Fruit fly (Drosophila melanogaster) whole organism, embryonic: ENCODE measurements around the gene Creld.

Source experiments
- Awh ChIP-seq: fragments of 200-800 bp; sonication (Bioruptor generic); IDR thresholded peaks from 2 replicates; pipeline ENCODE4, ENCODE4 v1.3.6; 2022; ENCODE audit warnings: missing biosample characterization, missing genetic modification characterization
- Bteb2 ChIP-seq: fragments of 200-800 bp; sonication (Bioruptor generic); optimal IDR thresholded peaks from 2 replicates; lab custom pipeline; 2016; ENCODE audit warnings: missing biosample characterization, missing genetic modification characterization
- CG10267 ChIP-seq: fragments of 200-800 bp; sonication (Bioruptor generic); optimal IDR thresholded peaks from 2 replicates; lab custom pipeline; 2018; ENCODE audit warnings: missing biosample characterization, mild to moderate bottlenecking, missing genetic modification characterization, moderate library complexity
- CG11085 ChIP-seq: fragments of 200-800 bp; sonication (Bioruptor generic); IDR thresholded peaks from 2 replicates; pipeline ENCODE4 v1.3.6; 2022; ENCODE audit warnings: missing biosample characterization, missing genetic modification characterization
- CG11247 ChIP-seq: fragments of 200-800 bp; sonication (Bioruptor generic); IDR thresholded peaks from 2 replicates; pipeline ENCODE4 v1.3.6; 2022; ENCODE audit warnings: missing biosample characterization, missing genetic modification characterization
- CG12236 ChIP-seq: fragments of 200-800 bp; sonication (Bioruptor generic); optimal IDR thresholded peaks from 2 replicates; lab custom pipeline; 2016; ENCODE audit warnings: missing biosample characterization, missing genetic modification characterization
- CG1233 ChIP-seq: fragments of 200-800 bp; sonication (Bioruptor generic); optimal IDR thresholded peaks from 4 replicates; lab custom pipeline; 2018; ENCODE audit warnings: missing biosample characterization, mild to moderate bottlenecking, missing genetic modification characterization
- CG1529 ChIP-seq: fragments of 200-800 bp; sonication (Bioruptor generic); optimal IDR thresholded peaks from 3 replicates; lab custom pipeline; 2018; ENCODE audit warnings: missing biosample characterization, missing genetic modification characterization
- CG1647 ChIP-seq: fragments of 200-800 bp; sonication (Bioruptor generic); optimal IDR thresholded peaks from 3 replicates; lab custom pipeline; 2016; ENCODE audit warnings: missing biosample characterization, missing genetic modification characterization
- CG2199 ChIP-seq: fragments of 200-800 bp; sonication (Bioruptor generic); IDR thresholded peaks from 3 replicates; pipeline ENCODE4 v1.3.6; 2022; ENCODE audit warnings: missing biosample characterization, missing genetic modification characterization
- CG2678 ChIP-seq: fragments of 200-800 bp; sonication (Bioruptor generic); optimal IDR thresholded peaks from 3 replicates; lab custom pipeline; 2019; ENCODE audit warnings: missing biosample characterization, mild to moderate bottlenecking, missing genetic modification characterization, moderate library complexity
- CG30403 ChIP-seq: fragments of 200-800 bp; sonication (Bioruptor generic); optimal IDR thresholded peaks from 3 replicates; lab custom pipeline; 2016; ENCODE audit warnings: missing biosample characterization, missing genetic modification characterization
- CG32772 ChIP-seq: fragments of 200-800 bp; sonication (Bioruptor generic); IDR thresholded peaks from 2 replicates; pipeline ENCODE4 v1.3.6; 2022; ENCODE audit warnings: missing biosample characterization, missing genetic modification characterization
- CG33557 ChIP-seq: fragments of 200-800 bp; sonication (Bioruptor generic); optimal IDR thresholded peaks from 2 replicates; lab custom pipeline; 2019; ENCODE audit warnings: missing biosample characterization, mild to moderate bottlenecking, missing genetic modification characterization, moderate library complexity
- CG3726 ChIP-seq: fragments of 200-800 bp; sonication (Bioruptor generic); IDR thresholded peaks from 3 replicates; pipeline ENCODE4, ENCODE4 v1.3.6; 2022; ENCODE audit warnings: missing biosample characterization, missing genetic modification characterization
- CG4404 ChIP-seq: fragments of 200-800 bp; sonication (Bioruptor generic); IDR thresholded peaks from 2 replicates; pipeline ENCODE4 v1.3.6; 2022; ENCODE audit warnings: missing biosample characterization, missing genetic modification characterization
- CG6813 ChIP-seq: fragments of 200-800 bp; sonication (Bioruptor generic); optimal IDR thresholded peaks from 2 replicates; lab custom pipeline; 2017; ENCODE audit warnings: missing biosample characterization, missing genetic modification characterization, mild to moderate bottlenecking, moderate library complexity, missing genetic modification reagents
- CG9817 ChIP-seq: fragments of 200-800 bp; sonication (Bioruptor generic); optimal IDR thresholded peaks from 2 replicates; lab custom pipeline; 2018; ENCODE audit warnings: missing biosample characterization, mild to moderate bottlenecking, missing genetic modification characterization, moderate library complexity
- CrebB ChIP-seq: fragments of 200-800 bp; sonication (Bioruptor generic); optimal IDR thresholded peaks from 3 replicates; lab custom pipeline; 2018; ENCODE audit warnings: missing biosample characterization, mild to moderate bottlenecking, missing genetic modification characterization
- Dip3 ChIP-seq: fragments of 200-800 bp; sonication (Bioruptor generic); optimal IDR thresholded peaks from 3 replicates; lab custom pipeline; 2016; ENCODE audit warnings: missing biosample characterization, missing genetic modification characterization
- Doc2 ChIP-seq: fragments of 200-800 bp; sonication (Bioruptor generic); IDR thresholded peaks from 2 replicates; pipeline ENCODE4 v1.3.6; 2022; ENCODE audit warnings: missing biosample characterization, missing genetic modification characterization
- Dp ChIP-seq: fragments of 200-800 bp; sonication (Bioruptor generic); optimal IDR thresholded peaks from 2 replicates; lab custom pipeline; 2018; ENCODE audit warnings: missing biosample characterization, mild to moderate bottlenecking, missing genetic modification characterization, moderate library complexity
- Eip74EF ChIP-seq, 2 experiments: fragments of 200-800 bp in 1 of 2; fragments of >200 bp in 1 of 2; sonication (Bioruptor generic) in 1 of 2; optimal IDR thresholded peaks; 2 replicates each; lab custom pipeline; 2017 to 2019; ENCODE audit warnings: missing biosample characterization in 2 of 2, missing genetic modification characterization in 2 of 2, mild to moderate bottlenecking in 1 of 2, moderate library complexity in 1 of 2
- Elba2 ChIP-seq: fragments of 200-800 bp; sonication (Bioruptor generic); optimal IDR thresholded peaks from 3 replicates; lab custom pipeline; 2016; ENCODE audit warnings: missing biosample characterization, missing genetic modification characterization
- Fer1 ChIP-seq: fragments of 200-800 bp; sonication (Bioruptor generic); optimal IDR thresholded peaks from 2 replicates; lab custom pipeline; 2017; ENCODE audit warnings: missing biosample characterization, mild to moderate bottlenecking, missing genetic modification characterization
- HmgD ChIP-seq: fragments of 200-800 bp; sonication (Bioruptor generic); optimal IDR thresholded peaks from 3 replicates; lab custom pipeline; 2016; ENCODE audit warnings: missing biosample characterization, missing genetic modification characterization
- Hmr ChIP-seq: fragments of 200-800 bp; sonication (Bioruptor generic); optimal IDR thresholded peaks from 3 replicates; lab custom pipeline; 2017; ENCODE audit warnings: mild to moderate bottlenecking, missing biosample characterization, missing genetic modification reagents, missing genetic modification characterization
- NC2α ChIP-seq: fragments of 200-800 bp; sonication (Bioruptor generic); optimal IDR thresholded peaks from 2 replicates; lab custom pipeline; 2016; ENCODE audit warnings: missing biosample characterization, missing genetic modification characterization
- Neu2 ChIP-seq: fragments of 200-800 bp; sonication (Bioruptor generic); optimal IDR thresholded peaks from 3 replicates; lab custom pipeline; 2016; ENCODE audit warnings: missing biosample characterization, missing genetic modification characterization, borderline replicate concordance
- Oaz ChIP-seq: fragments of 200-800 bp; sonication (Bioruptor generic); IDR thresholded peaks from 2 replicates; pipeline ENCODE4 v1.3.6; 2022; ENCODE audit warnings: missing biosample characterization, missing genetic modification characterization
- Rx ChIP-seq: fragments of 200-800 bp; sonication (Bioruptor generic); IDR thresholded peaks from 2 replicates; pipeline ENCODE4 v1.3.6; 2022; ENCODE audit warnings: missing biosample characterization, missing genetic modification characterization
- Sin3A ChIP-seq: fragments of >200 bp; optimal IDR thresholded peaks from 2 replicates; lab custom pipeline; 2018
- ap ChIP-seq: fragments of 200-800 bp; sonication (Bioruptor generic); IDR thresholded peaks from 2 replicates; pipeline ENCODE4 v1.3.6; 2022; ENCODE audit warnings: missing biosample characterization, missing genetic modification characterization
- btn ChIP-seq: fragments of 200-800 bp; sonication (Bioruptor generic); optimal IDR thresholded peaks from 2 replicates; lab custom pipeline; 2016; ENCODE audit warnings: missing biosample characterization, missing genetic modification characterization
- cg ChIP-seq: fragments of 200-800 bp; sonication (Bioruptor generic); optimal IDR thresholded peaks from 3 replicates; lab custom pipeline; 2019; ENCODE audit warnings: missing biosample characterization, mild to moderate bottlenecking, missing genetic modification characterization, moderate library complexity
- emc ChIP-seq: fragments of 200-800 bp; sonication (Bioruptor generic); optimal IDR thresholded peaks from 2 replicates; lab custom pipeline; 2016; ENCODE audit warnings: missing biosample characterization, missing genetic modification characterization
- ewg ChIP-seq: fragments of 200-800 bp; sonication (Bioruptor generic); optimal IDR thresholded peaks from 3 replicates; lab custom pipeline; 2017; ENCODE audit warnings: mild to moderate bottlenecking, missing biosample characterization, missing genetic modification reagents, missing genetic modification characterization
- gce ChIP-seq: fragments of 200-800 bp; sonication (Bioruptor generic); IDR thresholded peaks from 3 replicates; pipeline ENCODE4 v1.3.6; 2022; ENCODE audit warnings: missing biosample characterization, missing genetic modification characterization
- grn ChIP-seq: fragments of 200-800 bp; sonication (Bioruptor generic); optimal IDR thresholded peaks from 3 replicates; lab custom pipeline; 2017; ENCODE audit warnings: missing biosample characterization, missing genetic modification characterization
- gsb-n ChIP-seq: fragments of 200-800 bp; sonication (Bioruptor generic); optimal IDR thresholded peaks from 3 replicates; lab custom pipeline; 2018; ENCODE audit warnings: missing biosample characterization, mild to moderate bottlenecking, missing genetic modification characterization
- hkb ChIP-seq, 2 experiments: fragments of 200-800 bp in 1 of 2; fragments of >200 bp in 1 of 2; sonication (Bioruptor generic) in 1 of 2; IDR thresholded peaks in 1 of 2; optimal IDR thresholded peaks in 1 of 2; 2 replicates each; pipeline versions ENCODE4 v1.3.6 to Lab custom; 2017 to 2022; ENCODE audit warnings: missing biosample characterization in 1 of 2, missing genetic modification characterization in 1 of 2
- hth ChIP-seq: fragments of >200 bp; optimal IDR thresholded peaks from 2 replicates; lab custom pipeline; 2017; ENCODE audit warnings: inconsistent platforms
- inv ChIP-seq: fragments of 200-800 bp; sonication (Bioruptor generic); IDR thresholded peaks from 2 replicates; pipeline ENCODE4 v1.3.6; 2022; ENCODE audit warnings: missing biosample characterization, missing genetic modification characterization; ENCODE audit not compliant: partially characterized antibody
- jing ChIP-seq: fragments of 200-800 bp; sonication (Bioruptor generic); optimal IDR thresholded peaks from 2 replicates; lab custom pipeline; 2018; ENCODE audit warnings: missing biosample characterization, mild to moderate bottlenecking, missing genetic modification characterization
- nom ChIP-seq: fragments of 200-800 bp; sonication (Bioruptor generic); optimal IDR thresholded peaks from 2 replicates; lab custom pipeline; 2017; ENCODE audit warnings: missing biosample characterization, missing genetic modification characterization, mild to moderate bottlenecking, moderate library complexity, missing genetic modification reagents
- schlank ChIP-seq: fragments of 200-800 bp; sonication (Bioruptor generic); optimal IDR thresholded peaks from 2 replicates; lab custom pipeline; 2018; ENCODE audit warnings: missing biosample characterization, mild to moderate bottlenecking, missing genetic modification characterization
- sd ChIP-seq: fragments of 200-800 bp; sonication (Bioruptor generic); optimal IDR thresholded peaks from 3 replicates; lab custom pipeline; 2018; ENCODE audit warnings: missing biosample characterization, mild to moderate bottlenecking, missing genetic modification characterization, moderate library complexity
- sens ChIP-seq: fragments of 200-800 bp; sonication (Bioruptor generic); peaks from one replicate; lab custom pipeline; 2016; ENCODE audit warnings: missing biosample characterization, missing genetic modification characterization
- shn ChIP-seq: fragments of 200-800 bp; sonication (Bioruptor generic); optimal IDR thresholded peaks from 3 replicates; lab custom pipeline; 2016; ENCODE audit warnings: missing biosample characterization, missing genetic modification characterization
- sqz ChIP-seq: fragments of 200-800 bp; sonication (Bioruptor generic); optimal IDR thresholded peaks from 3 replicates; lab custom pipeline; 2018; ENCODE audit warnings: missing biosample characterization, mild to moderate bottlenecking, missing genetic modification characterization
- vnd ChIP-seq: fragments of 200-800 bp; sonication (Bioruptor generic); IDR thresholded peaks from 3 replicates; pipeline ENCODE4 v1.3.6; 2022; ENCODE audit warnings: missing biosample characterization, missing genetic modification characterization; ENCODE audit not compliant: partially characterized antibody
- yki ChIP-seq: fragments of >200 bp; optimal IDR thresholded peaks from 3 replicates; lab custom pipeline; 2018

The Creld gene

dm6 chr2L:87255-87723 lies 14.9 kb upstream of the Creld start, which contains the start of gene net (continued):
- TF ChIP-seq CrebB (tag; lab: Kevin White, UChicago) (peak; percentile 11), CG1233 (GFP tag; lab: Kevin White, UChicago) (peak; percentile 59), jing (GFP tag; lab: Kevin White, UChicago) (peak; percentile 14), sd (tag; lab: Kevin White, UChicago) (peak; percentile 48), cg (GFP tag; lab: Kevin White, UChicago) (no peak), schlank (tag; lab: Kevin White, UChicago) (peak; percentile 62), Rx (GFP tag; lab: Robert Waterston, UW) (no peak), CG4404 (GFP tag; lab: Robert Waterston, UW) (no peak), Neu2 (GFP tag; lab: Kevin White, UChicago) (no peak), CG3726 (GFP tag; lab: Robert Waterston, UW) (no peak), Dp (GFP tag; lab: Kevin White, UChicago) (no peak), vnd (GFP tag; lab: Robert Waterston, UW) (no peak), CG6813 (GFP tag; lab: Kevin White, UChicago) (peak; percentile 31), Oaz (no peak), CG10267 (tag; lab: Kevin White, UChicago) (peak; percentile 62), shn (GFP tag; lab: Kevin White, UChicago) (no peak), btn (GFP tag; lab: Kevin White, UChicago) (no peak), CG12236 (GFP tag; lab: Kevin White, UChicago) (no peak), hth (lab: Kevin White, UChicago) (no peak), CG11085 (GFP tag; lab: Robert Waterston, UW) (no peak), Fer1 (GFP tag; lab: Kevin White, UChicago) (peak; percentile 90), CG11247 (GFP tag; lab: Robert Waterston, UW) (no peak), ewg (GFP tag; lab: Kevin White, UChicago) (peak; percentile 38), CG32772 (no peak), grn (GFP tag; lab: Kevin White, UChicago) (no peak), Elba2 (no peak), Bteb2 (GFP tag; lab: Kevin White, UChicago) (no peak), hkb (optimal IDR thresholded peaks at IDR 0.05; lab: Kevin White, UChicago) (no peak), hkb (GFP tag; IDR thresholded peaks at IDR 0.05; lab: Robert Waterston, UW) (0 out of 2 replicates have a peak, but pooled peaks have one; percentile 39), CG2678 (tag; lab: Kevin White, UChicago) (peak; percentile 88), CG33557 (GFP tag; lab: Kevin White, UChicago) (peak; percentile 73), nom (GFP tag; lab: Kevin White, UChicago) (peak; percentile 62), emc (GFP tag; lab: Kevin White, UChicago) (no peak), Awh (GFP tag; lab: Robert Waterston, UW) (no peak), sqz (peak; percentile 74), Dip3 (GFP tag; lab: Kevin White, UChicago) (no peak), CG2199 (GFP tag; lab: Robert Waterston, UW) (peak; percentile 18; the same call in 1 of the 3 replicates), HmgD (no peak), CG1529 (GFP tag; lab: Kevin White, UChicago) (peak; percentile 39), inv (no peak), sens (GFP tag; lab: Kevin White, UChicago) (peak; percentile 85), gsb-n (tag; lab: Kevin White, UChicago) (peak; percentile 64), ap (GFP tag; lab: Robert Waterston, UW) (no peak), Eip74EF (GFP tag; optimal IDR thresholded peaks at IDR 0.05; lab: Kevin White, UChicago) (peak in 1 of 2 experiments; percentile 64), gce (GFP tag; lab: Robert Waterston, UW) (no peak), Hmr (GFP tag; lab: Kevin White, UChicago) (peak; percentile 83), CG30403 (GFP tag; lab: Kevin White, UChicago) (peak; percentile 73), Doc2 (GFP tag; lab: Robert Waterston, UW) (no peak), yki (lab: Kevin White, UChicago) (no peak), Sin3A (lab: Kevin White, UChicago) (no peak), CG9817 (tag; lab: Kevin White, UChicago) (peak; percentile 79), NC2α (GFP tag; lab: Kevin White, UChicago) (no peak), CG1647 (no peak)
